Worm (Caenorhabditis elegans) whole organism, L2 larva: Measurements from ENCODE around the gene fut-4.

ENCODE experiments used
- C34F6.9 ChIP-seq: fragments of 150-350 bp; optimal IDR thresholded peaks from 2 replicates; lab custom pipeline; 2014; ENCODE audit warnings: missing biosample characterization, missing genetic modification characterization
- F13H6.1 ChIP-seq: sonication (generic microtip); optimal IDR thresholded peaks from 2 replicates; lab custom pipeline; 2016; ENCODE audit warnings: missing genetic modification characterization, missing compliant biosample characterization
- R02D3.7 ChIP-seq: fragments of 150-350 bp; optimal IDR thresholded peaks from 2 replicates; lab custom pipeline; 2014; ENCODE audit warnings: missing biosample characterization, missing genetic modification characterization
- Y55F3AM.14 ChIP-seq: fragments of 200-800 bp; sonication (Bioruptor generic); optimal IDR thresholded peaks from 2 replicates; lab custom pipeline; 2018; ENCODE audit warnings: mild to moderate bottlenecking, missing genetic modification characterization, missing compliant biosample characterization
- ZK546.5 ChIP-seq: sonication (generic microtip); optimal IDR thresholded peaks from 2 replicates; lab custom pipeline; 2017; ENCODE audit warnings: missing biosample characterization, missing genetic modification characterization
- alr-1 ChIP-seq: fragments of 150-350 bp; optimal IDR thresholded peaks from 2 replicates; lab custom pipeline; 2014; ENCODE audit warnings: missing biosample characterization, missing genetic modification characterization
- ama-1 ChIP-seq: fragments of 150-350 bp; optimal IDR thresholded peaks from 2 replicates; lab custom pipeline; 2018; ENCODE audit warnings: inconsistent platforms
- blmp-1 ChIP-seq: sonication (generic microtip); optimal IDR thresholded peaks from 2 replicates; lab custom pipeline; 2017; ENCODE audit warnings: missing genetic modification characterization, mild to moderate bottlenecking, missing compliant biosample characterization, antibody characterized with exemption, moderate library complexity; ENCODE audit not compliant: insufficient read depth
- ceh-16 ChIP-seq: fragments of 150-350 bp; optimal IDR thresholded peaks from 2 replicates; lab custom pipeline; 2014; ENCODE audit warnings: missing biosample characterization, missing genetic modification characterization
- ceh-82 ChIP-seq: fragments of 150-350 bp; optimal IDR thresholded peaks from 2 replicates; lab custom pipeline; 2014; ENCODE audit warnings: missing biosample characterization, missing genetic modification characterization
- crh-2 ChIP-seq: sonication (generic microtip); optimal IDR thresholded peaks from 2 replicates; lab custom pipeline; 2017; ENCODE audit warnings: missing biosample characterization, missing genetic modification characterization
- dmd-4 ChIP-seq: sonication (generic microtip); optimal IDR thresholded peaks from 2 replicates; lab custom pipeline; 2017; ENCODE audit warnings: missing biosample characterization, missing genetic modification characterization
- elt-3 ChIP-seq: sonication (generic microtip); optimal IDR thresholded peaks from 2 replicates; lab custom pipeline; 2017; ENCODE audit warnings: missing biosample characterization, missing genetic modification characterization
- fos-1 ChIP-seq: fragments of 150-350 bp; optimal IDR thresholded peaks from 2 replicates; lab custom pipeline; 2014; ENCODE audit warnings: missing biosample characterization, missing genetic modification characterization
- gmeb-1 ChIP-seq: fragments of 150-350 bp; optimal IDR thresholded peaks from 2 replicates; lab custom pipeline; 2014; ENCODE audit warnings: missing biosample characterization, missing genetic modification characterization
- lin-11 ChIP-seq: fragments of 150-350 bp; sonication (generic microtip); optimal IDR thresholded peaks from 2 replicates; lab custom pipeline; 2014; ENCODE audit warnings: missing biosample characterization, missing genetic modification characterization, inconsistent platforms, mixed read lengths
- lin-39 ChIP-seq: fragments of 150-350 bp; optimal IDR thresholded peaks from 2 replicates; lab custom pipeline; 2014; ENCODE audit warnings: missing biosample characterization, missing genetic modification reagents, missing genetic modification characterization
- lsy-2 ChIP-seq, 2 experiments: fragments of 150-350 bp in 1 of 2; sonication (generic microtip) in 1 of 2; optimal IDR thresholded peaks; 2 replicates each; lab custom pipeline; 2014 to 2017; ENCODE audit warnings: missing biosample characterization in 2 of 2, missing genetic modification characterization in 2 of 2
- mab-5 ChIP-seq: fragments of 150-350 bp; optimal IDR thresholded peaks from 2 replicates; lab custom pipeline; 2014; ENCODE audit warnings: missing biosample characterization, missing genetic modification characterization
- mdl-1 ChIP-seq, 2 experiments: fragments of 150-350 bp in 1 of 2; sonication (generic microtip) in 1 of 2; optimal IDR thresholded peaks; 2 replicates each; lab custom pipeline; 2017; ENCODE audit warnings: missing biosample characterization in 2 of 2, missing genetic modification characterization in 2 of 2
- nhr-10 ChIP-seq: sonication (generic microtip); optimal IDR thresholded peaks from 2 replicates; lab custom pipeline; 2017; ENCODE audit warnings: missing biosample characterization, missing genetic modification characterization
- nhr-11 ChIP-seq: fragments of 150-350 bp; optimal IDR thresholded peaks from 2 replicates; lab custom pipeline; 2014; ENCODE audit warnings: missing biosample characterization, missing genetic modification characterization
- nhr-12 ChIP-seq: fragments of 150-350 bp; optimal IDR thresholded peaks from 2 replicates; lab custom pipeline; 2014; ENCODE audit warnings: missing biosample characterization, missing genetic modification characterization
- nhr-129 ChIP-seq: fragments of 150-350 bp; optimal IDR thresholded peaks from 2 replicates; lab custom pipeline; 2014; ENCODE audit warnings: missing biosample characterization, missing genetic modification characterization
- nhr-23 ChIP-seq: fragments of 150-350 bp; optimal IDR thresholded peaks from 2 replicates; lab custom pipeline; 2014; ENCODE audit warnings: missing biosample characterization, missing genetic modification reagents, missing genetic modification characterization
- nhr-237 ChIP-seq: fragments of 150-350 bp; optimal IDR thresholded peaks from 2 replicates; lab custom pipeline; 2014; ENCODE audit warnings: missing biosample characterization, missing genetic modification characterization
- nhr-25 ChIP-seq: fragments of 150-350 bp; sonication (generic microtip); optimal IDR thresholded peaks from 3 replicates; lab custom pipeline; 2014; ENCODE audit warnings: missing biosample characterization, missing genetic modification characterization
- nhr-6 ChIP-seq: fragments of 150-350 bp; optimal IDR thresholded peaks from 2 replicates; lab custom pipeline; 2014; ENCODE audit warnings: missing biosample characterization, missing genetic modification characterization
- nhr-77 ChIP-seq: fragments of 150-350 bp; optimal IDR thresholded peaks from 2 replicates; lab custom pipeline; 2014; ENCODE audit warnings: missing biosample characterization, missing genetic modification characterization
- peb-1 ChIP-seq: fragments of 150-350 bp; optimal IDR thresholded peaks from 2 replicates; lab custom pipeline; 2014; ENCODE audit warnings: missing biosample characterization, missing genetic modification characterization
- skn-1 ChIP-seq: sonication (generic microtip); optimal IDR thresholded peaks from 2 replicates; lab custom pipeline; 2017; ENCODE audit warnings: missing biosample characterization, missing genetic modification characterization
- sma-3 ChIP-seq: sonication (generic microtip); optimal IDR thresholded peaks from 2 replicates; lab custom pipeline; 2016; ENCODE audit warnings: missing genetic modification reagents, missing genetic modification characterization, missing compliant biosample characterization
- snpc-4 ChIP-seq: fragments of 150-350 bp; optimal IDR thresholded peaks from 2 replicates; lab custom pipeline; 2014; ENCODE audit warnings: missing biosample characterization, missing genetic modification characterization
- unc-55 ChIP-seq: fragments of 150-350 bp; sonication (generic microtip); optimal IDR thresholded peaks from 3 replicates; lab custom pipeline; 2014; ENCODE audit warnings: missing biosample characterization, missing genetic modification reagents, missing genetic modification characterization
- unc-62 ChIP-seq: fragments of 150-350 bp; optimal IDR thresholded peaks from 2 replicates; lab custom pipeline; 2014; ENCODE audit warnings: missing biosample characterization, missing genetic modification reagents, missing genetic modification characterization
- zag-1 ChIP-seq: fragments of 150-350 bp; optimal IDR thresholded peaks from 2 replicates; lab custom pipeline; 2014; ENCODE audit warnings: missing biosample characterization, missing genetic modification characterization
- ztf-1 ChIP-seq: fragments of 200-800 bp; sonication (Bioruptor generic); conservative IDR thresholded peaks from 2 replicates; pipeline ENCODE4 v1.3.6; 2022; ENCODE audit warnings: missing genetic modification characterization, missing compliant biosample characterization
- ztf-11 ChIP-seq: sonication (generic microtip); optimal IDR thresholded peaks from 2 replicates; lab custom pipeline; 2017; ENCODE audit warnings: missing biosample characterization, missing genetic modification characterization
- ztf-4 ChIP-seq: fragments of 150-350 bp; optimal IDR thresholded peaks from 2 replicates; lab custom pipeline; 2014; ENCODE audit warnings: missing biosample characterization, missing genetic modification characterization

The fut-4 gene

ce11 chrII:2787031-2787512 is 35.3 kb downstream of the fut-4 start, which contains the start of the genes F08D12.12 and srpa-72:
Gene F08D12.12 (minus strand): TSS chrII:2787081.
Gene srpa-72 (plus strand): TSS chrII:2787481.
- TF ChIP-seq mdl-1 (tag; optimal IDR thresholded peaks at IDR 0.05; lab: Kevin White, UChicago) (peak in 1 of 2 experiments; percentile 39), nhr-23 (tag; lab: Kevin White, UChicago) (no peak), skn-1 (tag; lab: Kevin White, UChicago) (no peak), F13H6.1 (tag; lab: Kevin White, UChicago) (peak; percentile 24), ztf-4 (no peak), mab-5 (peak; percentile 7), fos-1 (tag; lab: Kevin White, UChicago) (no peak), ZK546.5 (tag; lab: Kevin White, UChicago) (no peak), lsy-2 (tag; optimal IDR thresholded peaks at IDR 0.05; lab: Kevin White, UChicago) (peak; percentile 24 to 60), nhr-129 (tag; lab: Kevin White, UChicago) (peak; percentile 41), lin-11 (tag; lab: Kevin White, UChicago) (peak; percentile 0), unc-55 (GFP tag; lab: Kevin White, UChicago) (peak; percentile 57), elt-3 (no peak), sma-3 (GFP tag; lab: Kevin White, UChicago) (peak; percentile 29), C34F6.9 (tag; lab: Kevin White, UChicago) (peak; percentile 33)
- TF ChIP-seq, all 48 proteins: peak for 9

ce11 chrII:2785787-2786186 is 36.5 kb downstream of the fut-4 start:
- TF ChIP-seq snpc-4: no peak
- TF ChIP-seq dmd-4 (tag; lab: Kevin White, UChicago): no peak
- TF ChIP-seq R02D3.7 (tag; lab: Kevin White, UChicago): no peak
- TF ChIP-seq fos-1 (tag; lab: Kevin White, UChicago): no peak
- TF ChIP-seq lin-39: no peak
- no peak for TF ChIP-seq F13H6.1 (tag; lab: Kevin White, UChicago)
- no peak for TF ChIP-seq nhr-77

- TF ChIP-seq peb-1 (tag; lab: Kevin White, UChicago): no peak
- TF ChIP-seq snpc-4: no peak
- no peak for TF ChIP-seq ztf-11 (tag; lab: Kevin White, UChicago)
- no peak for TF ChIP-seq ama-1 (lab: Kevin White, UChicago)
- TF ChIP-seq lin-11 (tag; lab: Kevin White, UChicago): no peak
- TF ChIP-seq zag-1: no peak
- TF ChIP-seq nhr-12 (tag; lab: Kevin White, UChicago): no peak
- no peak for TF ChIP-seq Y55F3AM.14 (GFP tag; lab: Kevin White, UChicago)
- TF ChIP-seq mdl-1 (tag; optimal IDR thresholded peaks at IDR 0.05; lab: Kevin White, UChicago): no peak
- TF ChIP-seq, all 48 proteins: peak for 0
These were observed 39.0 kb downstream of the fut-4 start for ce11 chrII:2783380-2783779.

ce11 chrII:2781355-2781754 is 41.0 kb downstream of the fut-4 start, which contains the start of gene F08D12.2:
Gene F08D12.2 (plus strand): TSS chrII:2781655.
- no peak for TF ChIP-seq nhr-11
- no peak for TF ChIP-seq skn-1 (tag; lab: Kevin White, UChicago)
- TF ChIP-seq unc-55 (GFP tag; lab: Kevin White, UChicago): no peak
- no peak for TF ChIP-seq R02D3.7 (tag; lab: Kevin White, UChicago)
- no peak for TF ChIP-seq lin-39
- no peak for TF ChIP-seq nhr-10 (tag; lab: Kevin White, UChicago)
- TF ChIP-seq dmd-4 (tag; lab: Kevin White, UChicago): no peak
- no peak for TF ChIP-seq zag-1
- TF ChIP-seq blmp-1: no peak
- TF ChIP-seq unc-62 (GFP tag; lab: Kevin White, UChicago): no peak
- TF ChIP-seq ztf-11 (tag; lab: Kevin White, UChicago): no peak
- TF ChIP-seq nhr-237 (tag; lab: Kevin White, UChicago): no peak
- TF ChIP-seq peb-1 (tag; lab: Kevin White, UChicago): no peak
- TF ChIP-seq lin-11 (tag; lab: Kevin White, UChicago): no peak
- no peak for TF ChIP-seq mdl-1 (tag; optimal IDR thresholded peaks at IDR 0.05; lab: Kevin White, UChicago)
- no peak for TF ChIP-seq sma-3 (GFP tag; lab: Kevin White, UChicago)
- TF ChIP-seq nhr-25 (tag; lab: Kevin White, UChicago): no peak
- no peak for TF ChIP-seq nhr-77

ce11 chrII:2780804-2781203 is 41.5 kb downstream of the fut-4 start:
- TF ChIP-seq nhr-77 (no peak), F13H6.1 (tag; lab: Kevin White, UChicago) (no peak), blmp-1 (no peak), ceh-16 (tag; lab: Kevin White, UChicago) (no peak), lin-11 (tag; lab: Kevin White, UChicago) (no peak), nhr-6 (tag; lab: Kevin White, UChicago) (no peak), unc-62 (GFP tag; lab: Kevin White, UChicago) (no peak), elt-3 (no peak), ztf-11 (tag; lab: Kevin White, UChicago) (no peak), crh-2 (tag; lab: Kevin White, UChicago) (no peak), ztf-4 (no peak), zag-1 (no peak), ceh-82 (no peak), mab-5 (no peak), mdl-1 (tag; optimal IDR thresholded peaks at IDR 0.05; lab: Kevin White, UChicago) (no peak), gmeb-1 (tag; lab: Kevin White, UChicago) (no peak), alr-1 (tag; lab: Kevin White, UChicago) (no peak), ztf-1 (GFP tag; lab: Robert Waterston, UW) (no peak), nhr-237 (tag; lab: Kevin White, UChicago) (no peak), ama-1 (lab: Kevin White, UChicago) (no peak)
- TF ChIP-seq, all 48 proteins: peak for 0
